Worm (Caenorhabditis elegans) whole organism, L2 larva: ENCODE results near the gene rpl-36.A.

Experiments
- F13H6.1 ChIP-seq: sonication (generic microtip); optimal IDR thresholded peaks from 2 replicates; lab custom pipeline; 2016; ENCODE audit warnings: missing genetic modification characterization, missing compliant biosample characterization
- R02D3.7 ChIP-seq: fragments of 150-350 bp; optimal IDR thresholded peaks from 2 replicates; lab custom pipeline; 2014; ENCODE audit warnings: missing biosample characterization, missing genetic modification characterization
- Y55F3AM.14 ChIP-seq: fragments of 200-800 bp; sonication (Bioruptor generic); optimal IDR thresholded peaks from 2 replicates; lab custom pipeline; 2018; ENCODE audit warnings: mild to moderate bottlenecking, missing genetic modification characterization, missing compliant biosample characterization
- ZK546.5 ChIP-seq: sonication (generic microtip); optimal IDR thresholded peaks from 2 replicates; lab custom pipeline; 2017; ENCODE audit warnings: missing biosample characterization, missing genetic modification characterization
- alr-1 ChIP-seq: fragments of 150-350 bp; optimal IDR thresholded peaks from 2 replicates; lab custom pipeline; 2014; ENCODE audit warnings: missing biosample characterization, missing genetic modification characterization
- ceh-82 ChIP-seq: fragments of 150-350 bp; optimal IDR thresholded peaks from 2 replicates; lab custom pipeline; 2014; ENCODE audit warnings: missing biosample characterization, missing genetic modification characterization
- crh-2 ChIP-seq: sonication (generic microtip); optimal IDR thresholded peaks from 2 replicates; lab custom pipeline; 2017; ENCODE audit warnings: missing biosample characterization, missing genetic modification characterization
- dmd-4 ChIP-seq: sonication (generic microtip); optimal IDR thresholded peaks from 2 replicates; lab custom pipeline; 2017; ENCODE audit warnings: missing biosample characterization, missing genetic modification characterization
- egl-27 ChIP-seq: sonication (generic microtip); optimal IDR thresholded peaks from 3 replicates; lab custom pipeline; 2017; ENCODE audit warnings: missing biosample characterization, missing genetic modification reagents, missing genetic modification characterization
- elt-1 ChIP-seq: fragments of 150-350 bp; optimal IDR thresholded peaks from 2 replicates; lab custom pipeline; 2014; ENCODE audit warnings: missing biosample characterization, missing genetic modification characterization
- elt-3 ChIP-seq: sonication (generic microtip); optimal IDR thresholded peaks from 2 replicates; lab custom pipeline; 2017; ENCODE audit warnings: missing biosample characterization, missing genetic modification characterization
- fos-1 ChIP-seq: fragments of 150-350 bp; optimal IDR thresholded peaks from 2 replicates; lab custom pipeline; 2014; ENCODE audit warnings: missing biosample characterization, missing genetic modification characterization
- lin-11 ChIP-seq: fragments of 150-350 bp; sonication (generic microtip); optimal IDR thresholded peaks from 2 replicates; lab custom pipeline; 2014; ENCODE audit warnings: missing biosample characterization, missing genetic modification characterization, inconsistent platforms, mixed read lengths
- lin-13 ChIP-seq: fragments of 150-350 bp; optimal IDR thresholded peaks from 2 replicates; lab custom pipeline; 2014; ENCODE audit warnings: missing biosample characterization, missing genetic modification reagents, missing genetic modification characterization
- lin-39 ChIP-seq: fragments of 150-350 bp; optimal IDR thresholded peaks from 2 replicates; lab custom pipeline; 2014; ENCODE audit warnings: missing biosample characterization, missing genetic modification reagents, missing genetic modification characterization
- lsy-2 ChIP-seq, 2 experiments: fragments of 150-350 bp in 1 of 2; sonication (generic microtip) in 1 of 2; optimal IDR thresholded peaks; 2 replicates each; lab custom pipeline; 2014 to 2017; ENCODE audit warnings: missing biosample characterization in 2 of 2, missing genetic modification characterization in 2 of 2
- mab-5 ChIP-seq: fragments of 150-350 bp; optimal IDR thresholded peaks from 2 replicates; lab custom pipeline; 2014; ENCODE audit warnings: missing biosample characterization, missing genetic modification characterization
- mbf-1 ChIP-seq: sonication (generic microtip); optimal IDR thresholded peaks from 2 replicates; lab custom pipeline; 2017; ENCODE audit warnings: missing biosample characterization, missing genetic modification characterization
- mdl-1 ChIP-seq, 2 experiments: fragments of 150-350 bp in 1 of 2; sonication (generic microtip) in 1 of 2; optimal IDR thresholded peaks; 2 replicates each; lab custom pipeline; 2017; ENCODE audit warnings: missing biosample characterization in 2 of 2, missing genetic modification characterization in 2 of 2
- nhr-10 ChIP-seq: sonication (generic microtip); optimal IDR thresholded peaks from 2 replicates; lab custom pipeline; 2017; ENCODE audit warnings: missing biosample characterization, missing genetic modification characterization
- nhr-11 ChIP-seq: fragments of 150-350 bp; optimal IDR thresholded peaks from 2 replicates; lab custom pipeline; 2014; ENCODE audit warnings: missing biosample characterization, missing genetic modification characterization
- nhr-12 ChIP-seq: fragments of 150-350 bp; optimal IDR thresholded peaks from 2 replicates; lab custom pipeline; 2014; ENCODE audit warnings: missing biosample characterization, missing genetic modification characterization
- nhr-21 ChIP-seq: fragments of 150-350 bp; optimal IDR thresholded peaks from 2 replicates; lab custom pipeline; 2014; ENCODE audit warnings: missing biosample characterization, missing genetic modification characterization
- nhr-23 ChIP-seq: fragments of 150-350 bp; optimal IDR thresholded peaks from 2 replicates; lab custom pipeline; 2014; ENCODE audit warnings: missing biosample characterization, missing genetic modification reagents, missing genetic modification characterization
- nhr-237 ChIP-seq: fragments of 150-350 bp; optimal IDR thresholded peaks from 2 replicates; lab custom pipeline; 2014; ENCODE audit warnings: missing biosample characterization, missing genetic modification characterization
- nhr-25 ChIP-seq: fragments of 150-350 bp; sonication (generic microtip); optimal IDR thresholded peaks from 3 replicates; lab custom pipeline; 2014; ENCODE audit warnings: missing biosample characterization, missing genetic modification characterization
- nhr-6 ChIP-seq: fragments of 150-350 bp; optimal IDR thresholded peaks from 2 replicates; lab custom pipeline; 2014; ENCODE audit warnings: missing biosample characterization, missing genetic modification characterization
- nhr-77 ChIP-seq: fragments of 150-350 bp; optimal IDR thresholded peaks from 2 replicates; lab custom pipeline; 2014; ENCODE audit warnings: missing biosample characterization, missing genetic modification characterization
- peb-1 ChIP-seq: fragments of 150-350 bp; optimal IDR thresholded peaks from 2 replicates; lab custom pipeline; 2014; ENCODE audit warnings: missing biosample characterization, missing genetic modification characterization
- sem-4 ChIP-seq: fragments of 150-350 bp; optimal IDR thresholded peaks from 2 replicates; lab custom pipeline; 2014; ENCODE audit warnings: missing biosample characterization, missing genetic modification reagents, missing genetic modification characterization
- skn-1 ChIP-seq: sonication (generic microtip); optimal IDR thresholded peaks from 2 replicates; lab custom pipeline; 2017; ENCODE audit warnings: missing biosample characterization, missing genetic modification characterization
- sma-3 ChIP-seq: sonication (generic microtip); optimal IDR thresholded peaks from 2 replicates; lab custom pipeline; 2016; ENCODE audit warnings: missing genetic modification reagents, missing genetic modification characterization, missing compliant biosample characterization
- sma-9 ChIP-seq, 2 experiments: fragments of 150-350 bp in 1 of 2; sonication (generic microtip) in 1 of 2; optimal IDR thresholded peaks; 2 replicates each; lab custom pipeline; 2014 to 2016; ENCODE audit warnings: missing genetic modification characterization in 2 of 2, mild to moderate bottlenecking in 1 of 2, missing biosample characterization in 1 of 2, missing compliant biosample characterization in 1 of 2, missing genetic modification reagents in 1 of 2, moderate library complexity in 1 of 2
- snpc-4 ChIP-seq: fragments of 150-350 bp; optimal IDR thresholded peaks from 2 replicates; lab custom pipeline; 2014; ENCODE audit warnings: missing biosample characterization, missing genetic modification characterization
- unc-55 ChIP-seq: fragments of 150-350 bp; sonication (generic microtip); optimal IDR thresholded peaks from 3 replicates; lab custom pipeline; 2014; ENCODE audit warnings: missing biosample characterization, missing genetic modification reagents, missing genetic modification characterization
- unc-62 ChIP-seq: fragments of 150-350 bp; optimal IDR thresholded peaks from 2 replicates; lab custom pipeline; 2014; ENCODE audit warnings: missing biosample characterization, missing genetic modification reagents, missing genetic modification characterization
- zag-1 ChIP-seq: fragments of 150-350 bp; optimal IDR thresholded peaks from 2 replicates; lab custom pipeline; 2014; ENCODE audit warnings: missing biosample characterization, missing genetic modification characterization
- ztf-1 ChIP-seq: fragments of 200-800 bp; sonication (Bioruptor generic); conservative IDR thresholded peaks from 2 replicates; pipeline ENCODE4 v1.3.6; 2022; ENCODE audit warnings: missing genetic modification characterization, missing compliant biosample characterization
- ztf-11 ChIP-seq: sonication (generic microtip); optimal IDR thresholded peaks from 2 replicates; lab custom pipeline; 2017; ENCODE audit warnings: missing biosample characterization, missing genetic modification characterization
- ztf-4 ChIP-seq: fragments of 150-350 bp; optimal IDR thresholded peaks from 2 replicates; lab custom pipeline; 2014; ENCODE audit warnings: missing biosample characterization, missing genetic modification characterization

Gene rpl-36.A

ce11 chrII:11103052-11103451, 6.0 kb upstream of the rpl-36.A start (continued):
- TF ChIP-seq sma-9 (GFP tag; optimal IDR thresholded peaks at IDR 0.05; lab: Kevin White, UChicago) (peak; percentile 50), sma-9 (tag; optimal IDR thresholded peaks at IDR 0.05; lab: Kevin White, UChicago) (no peak), lin-39 (tag; lab: Kevin White, UChicago) (no peak), elt-3 (tag; lab: Kevin White, UChicago) (no peak), lsy-2 (tag; optimal IDR thresholded peaks at IDR 0.05; lab: Kevin White, UChicago) (peak; percentile 52 to 82), ZK546.5 (tag; lab: Kevin White, UChicago) (no peak), unc-62 (GFP tag; lab: Kevin White, UChicago) (no peak)

ce11 chrII:11101171-11101570, 4.2 kb upstream of the rpl-36.A start:
- TF ChIP-seq nhr-77 (tag; lab: Kevin White, UChicago) (no peak), nhr-21 (tag; lab: Kevin White, UChicago) (no peak), ZK546.5 (tag; lab: Kevin White, UChicago) (no peak), R02D3.7 (tag; lab: Kevin White, UChicago) (no peak), snpc-4 (tag; lab: Kevin White, UChicago) (no peak), nhr-11 (no peak), mdl-1 (tag; optimal IDR thresholded peaks at IDR 0.05; lab: Kevin White, UChicago) (no peak), fos-1 (tag; lab: Kevin White, UChicago) (no peak), lin-11 (no peak), mab-5 (tag; lab: Kevin White, UChicago) (no peak), sem-4 (tag; lab: Kevin White, UChicago) (no peak), nhr-6 (tag; lab: Kevin White, UChicago) (no peak), skn-1 (no peak), mbf-1 (no peak), peb-1 (no peak)
- TF ChIP-seq, all 48 proteins: peak for 0

- no peak for TF ChIP-seq alr-1 (tag; lab: Kevin White, UChicago)
- no peak for TF ChIP-seq nhr-6 (tag; lab: Kevin White, UChicago)
- no peak for TF ChIP-seq egl-27
- no peak for TF ChIP-seq peb-1
- no peak for TF ChIP-seq nhr-10 (tag; lab: Kevin White, UChicago)
- no peak for TF ChIP-seq R02D3.7 (tag; lab: Kevin White, UChicago)
- TF ChIP-seq lsy-2 (tag; optimal IDR thresholded peaks at IDR 0.05; lab: Kevin White, UChicago): no peak
- no peak for TF ChIP-seq mdl-1 (tag; optimal IDR thresholded peaks at IDR 0.05; lab: Kevin White, UChicago)
- TF ChIP-seq nhr-25: no peak
Measured at ce11 chrII:11099841-11100240, 2.8 kb upstream of the rpl-36.A start, which contains the start of gene C09H10.4. TSS of gene C09H10.4 (plus strand) at chrII:11100141.

ce11 chrII:11096233-11096632, 771 bp downstream of the rpl-36.A start, which contains the start of gene nbs-1:
TSS of gene nbs-1 (minus strand) at chrII:11096478.
- no peak for TF ChIP-seq nhr-25
- TF ChIP-seq fos-1 (tag; lab: Kevin White, UChicago): no peak
- no peak for TF ChIP-seq unc-55 (GFP tag; lab: Kevin White, UChicago)
- no peak for TF ChIP-seq ceh-82
- no peak for TF ChIP-seq ztf-11 (tag; lab: Kevin White, UChicago)
- TF ChIP-seq crh-2 (tag; lab: Kevin White, UChicago): no peak
- no peak for TF ChIP-seq nhr-21 (tag; lab: Kevin White, UChicago)
- TF ChIP-seq lin-11: no peak
- TF ChIP-seq ztf-4 (tag; lab: Kevin White, UChicago): no peak
- TF ChIP-seq F13H6.1 (tag; lab: Kevin White, UChicago): no peak
- no peak for TF ChIP-seq nhr-237 (tag; lab: Kevin White, UChicago)
- TF ChIP-seq unc-62 (GFP tag; lab: Kevin White, UChicago): no peak
- TF ChIP-seq snpc-4 (tag; lab: Kevin White, UChicago): no peak
- no peak for TF ChIP-seq sma-3 (GFP tag; lab: Kevin White, UChicago)
- no peak for TF ChIP-seq nhr-11
- TF ChIP-seq elt-1 (tag; lab: Kevin White, UChicago): no peak
- TF ChIP-seq dmd-4 (tag; lab: Kevin White, UChicago): no peak

ce11 chrII:11094431-11094830, 2.6 kb downstream of the rpl-36.A start:
- TF ChIP-seq R02D3.7 (tag; lab: Kevin White, UChicago) (no peak), zag-1 (tag; lab: Kevin White, UChicago) (no peak), ztf-1 (GFP tag; lab: Robert Waterston, UW) (no peak), mbf-1 (no peak), skn-1 (no peak), nhr-21 (tag; lab: Kevin White, UChicago) (no peak), crh-2 (tag; lab: Kevin White, UChicago) (no peak), unc-62 (GFP tag; lab: Kevin White, UChicago) (no peak), elt-1 (tag; lab: Kevin White, UChicago) (no peak), nhr-12 (tag; lab: Kevin White, UChicago) (no peak), nhr-23 (tag; lab: Kevin White, UChicago) (no peak), peb-1 (no peak), lin-13 (GFP tag; lab: Kevin White, UChicago) (no peak), lin-39 (tag; lab: Kevin White, UChicago) (no peak), lsy-2 (tag; optimal IDR thresholded peaks at IDR 0.05; lab: Kevin White, UChicago) (no peak), Y55F3AM.14 (GFP tag; lab: Kevin White, UChicago) (no peak)
